Fruit fly (Drosophila melanogaster) whole organism, pupa: Measurements from ENCODE around the gene emc.

Experiments used
- CG10348 ChIP-seq: fragments of 200-800 bp; sonication (Bioruptor generic); IDR thresholded peaks from 2 replicates; pipeline ENCODE4 v1.3.6; 2022; ENCODE audit warnings: missing biosample characterization, missing genetic modification characterization
- CG12605 ChIP-seq: fragments of 200-800 bp; sonication (Bioruptor generic); IDR thresholded peaks from 2 replicates; pipeline ENCODE4 v1.3.6; 2022; ENCODE audit warnings: missing biosample characterization, missing genetic modification characterization
- CG13204 ChIP-seq: fragments of 200-800 bp; sonication (Bioruptor generic); optimal IDR thresholded peaks from 2 replicates; lab custom pipeline; 2018; ENCODE audit warnings: missing biosample characterization, mild to moderate bottlenecking, missing genetic modification characterization, moderate library complexity
- CG14655 ChIP-seq: fragments of 200-800 bp; sonication (Bioruptor generic); optimal IDR thresholded peaks from 3 replicates; lab custom pipeline; 2017; ENCODE audit warnings: mild to moderate bottlenecking, missing biosample characterization, missing genetic modification reagents, missing genetic modification characterization
- CG15710 ChIP-seq: fragments of 200-800 bp; sonication (Bioruptor generic); optimal IDR thresholded peaks from 2 replicates; lab custom pipeline; 2018; ENCODE audit warnings: missing biosample characterization, mild to moderate bottlenecking, missing genetic modification characterization, moderate library complexity
- CG17806 ChIP-seq: fragments of 200-800 bp; sonication (Bioruptor generic); optimal IDR thresholded peaks from 2 replicates; lab custom pipeline; 2018; ENCODE audit warnings: missing biosample characterization, mild to moderate bottlenecking, missing genetic modification characterization, moderate library complexity
- CG32121 ChIP-seq: fragments of 200-800 bp; sonication (Bioruptor generic); IDR thresholded peaks from 2 replicates; pipeline ENCODE4 v1.3.6; 2022; ENCODE audit warnings: missing biosample characterization, missing genetic modification characterization
- CG34367 ChIP-seq: fragments of 200-800 bp; sonication (Bioruptor generic); optimal IDR thresholded peaks from 2 replicates; lab custom pipeline; 2018; ENCODE audit warnings: missing biosample characterization, mild to moderate bottlenecking, missing genetic modification characterization
- CG4496 ChIP-seq: fragments of 200-800 bp; sonication (Bioruptor generic); IDR thresholded peaks from 3 replicates; pipeline ENCODE4 v1.3.6; 2022; ENCODE audit warnings: missing biosample characterization, missing genetic modification characterization
- CG8159 ChIP-seq: fragments of 200-800 bp; sonication (Bioruptor generic); optimal IDR thresholded peaks from 3 replicates; lab custom pipeline; 2018; ENCODE audit warnings: missing biosample characterization, mild to moderate bottlenecking, missing genetic modification characterization, moderate library complexity
- CG8301 ChIP-seq: fragments of 200-800 bp; sonication (Bioruptor generic); optimal IDR thresholded peaks from 2 replicates; lab custom pipeline; 2018; ENCODE audit warnings: missing biosample characterization, mild to moderate bottlenecking, missing genetic modification characterization
- CG9948 ChIP-seq: fragments of 200-800 bp; sonication (Bioruptor generic); optimal IDR thresholded peaks from 2 replicates; lab custom pipeline; 2018; ENCODE audit warnings: missing biosample characterization, mild to moderate bottlenecking, missing genetic modification characterization, moderate library complexity
- D1 ChIP-seq: fragments of 200-800 bp; sonication (Bioruptor generic); optimal IDR thresholded peaks from 2 replicates; lab custom pipeline; 2018; ENCODE audit warnings: missing biosample characterization, mild to moderate bottlenecking, missing genetic modification characterization, moderate library complexity
- EcR ChIP-seq: fragments of 200-800 bp; sonication (Bioruptor generic); optimal IDR thresholded peaks from 3 replicates; lab custom pipeline; 2019; ENCODE audit warnings: missing biosample characterization, missing genetic modification characterization, mild to moderate bottlenecking, moderate library complexity, missing genetic modification reagents
- Ets98B ChIP-seq: fragments of 200-800 bp; sonication (Bioruptor generic); IDR thresholded peaks from 2 replicates; pipeline ENCODE4 v1.3.6; 2022; ENCODE audit warnings: missing biosample characterization, missing genetic modification characterization
- Pif1A ChIP-seq: fragments of 200-800 bp; sonication (Bioruptor generic); optimal IDR thresholded peaks from 3 replicates; lab custom pipeline; 2016; ENCODE audit warnings: missing biosample characterization, missing genetic modification characterization
- Pif1B ChIP-seq: fragments of 200-800 bp; sonication (Bioruptor generic); optimal IDR thresholded peaks from 3 replicates; lab custom pipeline; 2016; ENCODE audit warnings: missing biosample characterization, missing genetic modification characterization
- Snoo ChIP-seq: fragments of 200-800 bp; sonication (Bioruptor generic); optimal IDR thresholded peaks from 3 replicates; lab custom pipeline; 2017; ENCODE audit warnings: missing biosample characterization, mild to moderate bottlenecking, missing genetic modification characterization, inconsistent platforms
- fd96Ca ChIP-seq: fragments of 200-800 bp; sonication (Bioruptor generic); IDR thresholded peaks from 3 replicates; pipeline ENCODE4 v1.3.6; 2022; ENCODE audit warnings: missing biosample characterization, missing genetic modification characterization
- gl ChIP-seq: fragments of 200-800 bp; sonication (Bioruptor generic); optimal IDR thresholded peaks from 2 replicates; lab custom pipeline; 2018; ENCODE audit warnings: missing biosample characterization, mild to moderate bottlenecking, missing genetic modification characterization
- rn ChIP-seq: fragments of 200-800 bp; sonication (Bioruptor generic); IDR thresholded peaks from 2 replicates; pipeline ENCODE4 v1.3.6; 2022; ENCODE audit warnings: missing biosample characterization, missing genetic modification characterization

The emc gene

DNA sequence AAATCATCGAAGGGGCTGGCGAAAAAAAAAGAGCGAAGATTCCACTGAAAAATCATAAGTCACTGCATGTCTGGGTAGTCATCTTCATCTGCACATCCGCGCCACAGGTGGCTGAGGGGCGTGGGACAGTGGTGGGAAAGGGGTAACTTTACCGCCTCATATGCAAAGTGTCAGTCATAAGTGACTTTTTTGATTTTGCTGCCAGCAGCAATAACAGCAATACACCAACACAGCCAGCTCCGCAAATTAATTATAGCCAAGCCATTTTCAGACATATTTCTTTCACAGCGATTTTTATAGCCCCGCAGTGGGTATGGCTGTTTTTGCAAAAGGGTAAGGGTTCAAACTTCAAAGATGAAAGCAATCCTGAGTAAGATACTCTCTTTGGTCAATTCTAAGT lies 30.8 kb upstream of the emc start:
- peak; percentile 11; the same call in 1 of the 3 replicates for TF ChIP-seq CG4496 (GFP tag; lab: Robert Waterston, UW)
- no peak for TF ChIP-seq D1 (tag; lab: Kevin White, UChicago)
- no peak for TF ChIP-seq CG8159 (tag; lab: Kevin White, UChicago)

DNA sequence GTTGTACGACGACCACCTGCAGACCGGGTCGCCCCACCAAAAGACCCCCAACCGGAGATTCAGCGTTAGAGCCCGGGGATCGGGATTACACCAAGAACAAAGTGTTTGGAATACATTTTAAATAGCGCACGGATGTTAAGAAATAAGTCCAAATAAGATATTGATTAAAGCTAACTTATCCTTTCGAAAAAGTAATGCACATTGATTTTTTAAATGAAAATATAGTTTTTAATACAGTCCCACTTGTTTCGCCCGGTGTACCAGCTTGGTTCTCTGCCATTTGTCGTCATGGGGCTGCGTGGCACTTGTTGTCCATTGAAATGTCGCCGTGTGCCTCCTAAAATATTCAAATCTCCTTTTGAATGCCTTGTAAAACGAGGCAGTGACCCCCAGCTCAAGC lies 28.2 kb upstream of the emc start:
- no peak for TF ChIP-seq Pif1B
- TF ChIP-seq gl (tag; lab: Kevin White, UChicago) = no peak
- no peak; the same call in none of the 3 replicates for TF ChIP-seq fd96Ca
- peak; percentile 11 for TF ChIP-seq Pif1A
- TF ChIP-seq Snoo = no peak
- no peak for TF ChIP-seq CG15710
- peak; percentile 79 for TF ChIP-seq CG8301 (tag; lab: Kevin White, UChicago)
- TF ChIP-seq CG9948 (tag; lab: Kevin White, UChicago) = no peak
- no peak for TF ChIP-seq CG10348 (GFP tag; lab: Robert Waterston, UW)
- peak; percentile 22; the same call in 1 of the 2 replicates for TF ChIP-seq rn (GFP tag; lab: Robert Waterston, UW)
- no peak for TF ChIP-seq CG13204 (GFP tag; lab: Kevin White, UChicago)
- TF ChIP-seq CG34367 (tag; lab: Kevin White, UChicago) = no peak
- TF ChIP-seq CG4496 (GFP tag; lab: Robert Waterston, UW) = peak; percentile 81; the same call in 2 of the 3 replicates
- no peak for TF ChIP-seq CG8159 (tag; lab: Kevin White, UChicago)
- peak; percentile 84 for TF ChIP-seq CG32121
- no peak for TF ChIP-seq CG17806 (tag; lab: Kevin White, UChicago)
- TF ChIP-seq EcR (GFP tag; lab: Kevin White, UChicago) = no peak
- peak; percentile 83 for TF ChIP-seq Ets98B
- no peak for TF ChIP-seq D1 (tag; lab: Kevin White, UChicago)
- TF ChIP-seq CG14655 (GFP tag; lab: Kevin White, UChicago) = peak; percentile 80
- peak; percentile 48 for TF ChIP-seq CG12605 (GFP tag; lab: Robert Waterston, UW)
- TF ChIP-seq, all 21 proteins: peak for 8

DNA sequence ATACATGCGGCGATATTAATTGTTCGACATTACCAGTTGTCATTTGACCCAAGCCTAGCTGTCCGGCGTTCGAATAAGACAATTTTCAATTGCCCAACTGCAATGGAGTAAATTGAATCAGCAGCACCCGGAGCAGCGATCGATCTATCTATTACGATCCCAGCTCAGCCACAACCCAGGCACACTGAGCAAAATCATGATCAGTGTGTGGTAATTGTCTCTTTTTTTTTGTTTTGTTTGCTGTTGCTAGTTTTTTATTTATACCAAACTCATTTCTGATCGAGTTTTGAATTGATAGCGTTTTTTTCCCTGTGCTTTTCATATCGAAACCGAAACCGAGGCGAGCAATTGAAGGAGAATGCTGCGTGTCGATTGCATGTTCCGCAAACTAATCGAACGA lies 27.3 kb upstream of the emc start:
- TF ChIP-seq CG32121 (peak; percentile 31), CG4496 (GFP tag; lab: Robert Waterston, UW) (0 out of 3 replicates have a peak, but pooled peaks have one; percentile 20), Ets98B (peak; percentile 44; the same call in 1 of the 2 replicates), CG15710 (no peak), fd96Ca (0 out of 3 replicates have a peak, but pooled peaks have one; percentile 32)

DNA sequence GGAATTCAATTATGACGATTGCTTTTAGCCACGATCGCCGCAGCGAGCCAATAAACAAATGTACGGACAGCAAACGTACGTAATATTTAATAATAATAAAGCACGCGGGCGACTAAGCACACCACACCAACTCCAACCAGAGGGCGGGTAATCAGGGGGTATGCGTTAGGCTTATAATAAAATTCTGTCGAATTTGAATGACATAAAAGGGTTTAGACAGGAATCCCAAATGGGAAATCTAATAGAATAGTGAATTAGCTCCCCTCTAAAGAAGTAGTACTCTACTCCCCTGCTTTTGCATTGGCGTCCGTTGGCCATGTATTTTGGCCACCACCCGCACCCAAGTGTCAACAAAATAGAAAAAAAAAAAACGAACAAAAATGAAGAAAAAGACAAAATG lies 26.8 kb upstream of the emc start:
- TF ChIP-seq CG10348 (GFP tag; lab: Robert Waterston, UW) = no peak
- TF ChIP-seq fd96Ca = peak; percentile 80; the same call in 2 of the 3 replicates
- no peak for TF ChIP-seq CG13204 (GFP tag; lab: Kevin White, UChicago)
- TF ChIP-seq CG9948 (tag; lab: Kevin White, UChicago) = no peak
- no peak for TF ChIP-seq EcR (GFP tag; lab: Kevin White, UChicago)
- no peak for TF ChIP-seq Snoo
- no peak for TF ChIP-seq CG15710
- TF ChIP-seq D1 (tag; lab: Kevin White, UChicago) = no peak
- peak; percentile 70 for TF ChIP-seq CG32121
- peak; percentile 36 for TF ChIP-seq CG12605 (GFP tag; lab: Robert Waterston, UW)
- no peak for TF ChIP-seq CG14655 (GFP tag; lab: Kevin White, UChicago)
- no peak for TF ChIP-seq CG17806 (tag; lab: Kevin White, UChicago)
- peak; percentile 44; the same call in 1 of the 2 replicates for TF ChIP-seq rn (GFP tag; lab: Robert Waterston, UW)
- no peak for TF ChIP-seq Pif1B
- TF ChIP-seq CG4496 (GFP tag; lab: Robert Waterston, UW) = peak; percentile 78
- TF ChIP-seq Ets98B = peak; percentile 78
- no peak for TF ChIP-seq gl (tag; lab: Kevin White, UChicago)
- TF ChIP-seq Pif1A = no peak
- no peak for TF ChIP-seq CG8159 (tag; lab: Kevin White, UChicago)
- TF ChIP-seq CG8301 (tag; lab: Kevin White, UChicago) = no peak
- TF ChIP-seq CG34367 (tag; lab: Kevin White, UChicago) = no peak

DNA sequence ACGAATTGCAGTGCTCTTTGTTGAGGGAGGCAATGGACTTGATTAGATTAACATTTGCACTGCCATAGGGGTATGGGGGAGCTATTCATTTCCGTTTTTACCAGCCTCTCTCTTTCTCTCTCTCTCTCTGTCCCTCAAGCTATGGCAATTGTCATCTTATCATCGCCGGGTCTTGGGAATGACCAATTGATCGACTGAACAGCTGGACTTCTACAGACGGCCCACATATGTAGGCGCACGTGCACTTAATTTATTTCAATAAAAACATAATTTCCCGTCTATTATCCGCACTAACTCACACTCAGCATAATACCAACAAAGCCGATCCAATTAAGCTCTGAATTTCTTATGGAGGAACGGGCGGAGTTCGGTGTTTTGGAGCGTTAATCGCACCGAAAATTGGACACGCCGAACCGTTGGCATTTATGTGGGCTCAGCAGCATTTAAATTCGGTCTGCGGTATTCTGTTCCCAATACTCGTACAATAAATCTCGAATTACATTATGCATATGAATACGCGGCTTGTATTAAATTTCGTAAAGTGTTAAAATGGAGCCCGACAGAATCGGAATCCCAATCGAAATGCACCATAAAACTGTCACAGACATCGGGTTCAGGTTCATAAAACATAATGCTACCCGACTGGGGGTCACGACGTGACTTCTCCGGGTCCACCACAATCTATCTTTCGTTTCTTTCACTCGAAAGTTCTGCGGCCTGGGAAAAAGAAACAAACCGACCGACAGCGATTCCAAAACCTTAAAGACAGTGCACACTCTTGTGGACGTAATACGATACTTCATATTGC lies 25.3 kb upstream of the emc start:
- TF ChIP-seq fd96Ca (no peak), CG14655 (GFP tag; lab: Kevin White, UChicago) (no peak), CG15710 (no peak), D1 (tag; lab: Kevin White, UChicago) (no peak), CG17806 (tag; lab: Kevin White, UChicago) (no peak), CG9948 (tag; lab: Kevin White, UChicago) (no peak), EcR (GFP tag; lab: Kevin White, UChicago) (no peak), Pif1A (no peak), CG32121 (no peak), Snoo (no peak), CG8301 (tag; lab: Kevin White, UChicago) (no peak), CG13204 (GFP tag; lab: Kevin White, UChicago) (no peak), CG34367 (tag; lab: Kevin White, UChicago) (no peak), Ets98B (no peak), Pif1B (no peak), CG12605 (GFP tag; lab: Robert Waterston, UW) (no peak), CG8159 (tag; lab: Kevin White, UChicago) (no peak), CG4496 (GFP tag; lab: Robert Waterston, UW) (no peak)
- TF ChIP-seq, all 21 proteins: peak for 0
